Worm (Caenorhabditis elegans): ENCODE data around the gene Y66H1A.8.

ce11 chrIV:420686-421085, 34.0 kb downstream of the Y66H1A.8 start:
- no peak for TF ChIP-seq nhr-11 (tag; optimal IDR thresholded peaks at IDR 0.05)
- TF ChIP-seq nhr-23 (tag; optimal IDR thresholded peaks at IDR 0.05) = no peak

Measured in whole organism, L3 larva.